Worm (Caenorhabditis elegans) whole organism, early embryonic: ENCODE results near the gene F38A5.2.

Experiments
- B0310.2 ChIP-seq: sonication (generic microtip); optimal IDR thresholded peaks from 2 replicates; lab custom pipeline; 2016; ENCODE audit warnings: mild to moderate bottlenecking, missing genetic modification characterization, missing compliant biosample characterization
- F13C5.2 ChIP-seq: sonication (generic microtip); optimal IDR thresholded peaks from 2 replicates; lab custom pipeline; 2017; ENCODE audit warnings: mild to moderate bottlenecking, missing genetic modification characterization, inconsistent platforms, missing compliant biosample characterization
- aly-1 ChIP-seq: sonication (generic microtip); optimal IDR thresholded peaks from 2 replicates; lab custom pipeline; 2016; ENCODE audit warnings: missing genetic modification characterization, missing compliant biosample characterization
- ama-1 ChIP-seq: fragments of 150-350 bp; optimal IDR thresholded peaks from 2 replicates; lab custom pipeline; 2014
- ceh-13 ChIP-seq: fragments of 200-800 bp; sonication (Bioruptor generic); optimal IDR thresholded peaks from 2 replicates; lab custom pipeline; 2018; ENCODE audit warnings: mild to moderate bottlenecking, missing genetic modification characterization, missing compliant biosample characterization
- ceh-36 ChIP-seq: sonication (generic microtip); optimal IDR thresholded peaks from 2 replicates; lab custom pipeline; 2016; ENCODE audit warnings: missing genetic modification characterization, inconsistent platforms, missing compliant biosample characterization
- ets-7 ChIP-seq: sonication (generic microtip); optimal IDR thresholded peaks from 2 replicates; lab custom pipeline; 2016; ENCODE audit warnings: missing genotype, missing genetic modification characterization, missing compliant biosample characterization
- flt-1 ChIP-seq: fragments of 200-800 bp; sonication (Bioruptor generic); IDR thresholded peaks from 2 replicates; pipeline ENCODE4 v1.3.6; 2022; ENCODE audit warnings: missing genetic modification characterization, missing compliant biosample characterization
- hmbx-1 ChIP-seq: sonication (generic microtip); optimal IDR thresholded peaks from 2 replicates; lab custom pipeline; 2016; ENCODE audit warnings: mild to moderate bottlenecking, missing genetic modification characterization, missing compliant biosample characterization
- hmg-4 ChIP-seq: fragments of 200-800 bp; sonication (Bioruptor generic); optimal IDR thresholded peaks from 2 replicates; lab custom pipeline; 2018; ENCODE audit warnings: mild to moderate bottlenecking, missing genetic modification characterization, missing compliant biosample characterization
- hnd-1 ChIP-seq: sonication (generic microtip); optimal IDR thresholded peaks from 2 replicates; lab custom pipeline; 2016; ENCODE audit warnings: missing genetic modification characterization, missing compliant biosample characterization
- pes-1 ChIP-seq: fragments of 200-800 bp; sonication (Bioruptor generic); IDR thresholded peaks from 2 replicates; pipeline ENCODE4 v1.3.6; 2022; ENCODE audit warnings: missing genetic modification reagents, missing genetic modification characterization, missing compliant biosample characterization
- scrt-1 ChIP-seq: fragments of 200-800 bp; sonication (Bioruptor generic); IDR thresholded peaks from 2 replicates; pipeline ENCODE4 v1.3.6; 2022; ENCODE audit warnings: missing genetic modification characterization, missing compliant biosample characterization
- sea-1 ChIP-seq: fragments of 200-800 bp; sonication (Bioruptor generic); conservative IDR thresholded peaks from 2 replicates; pipeline ENCODE4 v1.3.6; 2022; ENCODE audit warnings: missing genetic modification characterization, missing compliant biosample characterization
- tbx-11 ChIP-seq: fragments of 200-800 bp; sonication (Bioruptor generic); IDR thresholded peaks from 2 replicates; pipeline ENCODE4 v1.3.6; 2022; ENCODE audit warnings: missing genetic modification characterization, missing compliant biosample characterization
- tbx-37 ChIP-seq: fragments of 200-800 bp; sonication (Bioruptor generic); conservative IDR thresholded peaks from 2 replicates; pipeline ENCODE4 v1.3.6; 2022; ENCODE audit warnings: missing genetic modification reagents, missing genetic modification characterization, missing compliant biosample characterization
- tra-4 ChIP-seq: sonication (generic microtip); optimal IDR thresholded peaks from 2 replicates; lab custom pipeline; 2017; ENCODE audit warnings: missing genetic modification characterization, missing compliant biosample characterization

F38A5.2 gene

ce11 chrIV:6585397-6585921, at the start of gene F38A5.2, which contains the start of gene dnj-11:
Gene F38A5.2 (minus strand): TSS chrIV:6585400.
Gene dnj-11 (plus strand): TSS chrIV:6585871.
- TF ChIP-seq flt-1 = no peak
- TF ChIP-seq F13C5.2 (tag; lab: Kevin White, UChicago) = peak; percentile 59
- TF ChIP-seq ama-1 (lab: Kevin White, UChicago) = no peak

DNA sequence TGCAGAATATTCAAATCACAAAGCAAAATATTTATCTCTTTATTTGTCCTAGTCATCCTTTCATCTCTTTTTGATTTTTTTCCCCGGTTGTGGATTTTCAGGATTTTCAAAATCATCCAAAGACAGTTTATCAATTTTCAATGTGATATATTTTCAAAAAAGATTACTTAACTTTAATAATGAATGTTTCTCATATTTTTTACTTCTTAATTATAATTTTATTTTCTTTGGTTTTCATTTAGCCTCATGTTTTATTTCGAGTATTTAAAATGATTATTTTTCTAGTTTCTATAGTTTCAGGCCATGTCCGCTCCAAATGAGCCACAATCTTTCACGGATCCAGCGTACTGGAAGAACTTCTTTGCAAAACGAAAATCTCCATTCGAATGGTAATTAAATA, 49.6 kb upstream of the F38A5.2 start, which contains the start of gene metl-13:
Gene metl-13, plus strand, starts transcription at position 301 of the 400 bp plus-strand sequence.
- TF ChIP-seq flt-1 (no peak), ceh-36 (tag; lab: Kevin White, UChicago) (no peak), hnd-1 (tag; lab: Kevin White, UChicago) (no peak), tbx-11 (GFP tag; lab: Robert Waterston, UW) (no peak), B0310.2 (no peak), tra-4 (no peak), ets-7 (tag; lab: Kevin White, UChicago) (no peak), hmg-4 (GFP tag; lab: Kevin White, UChicago) (no peak), pes-1 (GFP tag; lab: Robert Waterston, UW) (no peak)

ce11 chrIV:6631704-6632272, 46.6 kb upstream of the F38A5.2 start, which contains the start of the genes cest-5.1 and C01B10.9:
Gene cest-5.1 (minus strand): TSS chrIV:6631754.
Gene C01B10.9 (plus strand): TSS chrIV:6632222.
- TF ChIP-seq tbx-37 (GFP tag; lab: Robert Waterston, UW) (peak; percentile 71), hnd-1 (tag; lab: Kevin White, UChicago) (no peak), F13C5.2 (tag; lab: Kevin White, UChicago) (peak; percentile 26)

DNA sequence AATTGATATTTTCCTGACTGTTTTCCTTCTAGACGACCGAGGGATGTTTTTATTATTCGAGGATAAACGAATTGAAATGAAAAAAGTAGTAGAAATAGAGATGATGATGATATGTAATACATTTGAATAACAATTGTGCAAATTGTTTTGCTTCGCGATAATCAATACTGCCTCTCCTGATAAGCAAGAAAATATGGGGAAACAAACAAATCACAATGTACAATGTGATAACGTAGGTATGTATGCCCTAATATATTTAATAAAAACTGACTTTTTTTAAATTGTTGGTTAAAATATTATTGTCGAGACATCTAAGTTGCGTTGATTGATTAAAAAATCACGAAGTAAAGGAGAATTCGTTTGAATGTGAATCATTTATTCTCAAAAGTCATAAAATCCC, 42.6 kb upstream of the F38A5.2 start, which contains the start of gene cest-5.2:
Gene cest-5.2, minus strand, starts transcription at position 128 of the 400 bp plus-strand sequence.
- TF ChIP-seq ceh-13 (GFP tag; lab: Kevin White, UChicago) = no peak
- TF ChIP-seq F13C5.2 (tag; lab: Kevin White, UChicago) = no peak
- TF ChIP-seq sea-1 (GFP tag; lab: Robert Waterston, UW) = no peak
- no peak for TF ChIP-seq pes-1 (GFP tag; lab: Robert Waterston, UW)

ce11 chrIV:6623390-6623789, 38.2 kb upstream of the F38A5.2 start, which contains the start of gene C01B10.44:
Gene C01B10.44 (plus strand): TSS chrIV:6623690.
- TF ChIP-seq pes-1 (GFP tag; lab: Robert Waterston, UW) (no peak), aly-1 (no peak), tbx-11 (GFP tag; lab: Robert Waterston, UW) (no peak), ets-7 (tag; lab: Kevin White, UChicago) (no peak), sea-1 (GFP tag; lab: Robert Waterston, UW) (no peak), hnd-1 (tag; lab: Kevin White, UChicago) (no peak), ama-1 (lab: Kevin White, UChicago) (no peak), F13C5.2 (tag; lab: Kevin White, UChicago) (no peak), tra-4 (no peak), hmg-4 (GFP tag; lab: Kevin White, UChicago) (no peak), hmbx-1 (no peak), ceh-13 (GFP tag; lab: Kevin White, UChicago) (no peak), B0310.2 (no peak), scrt-1 (no peak), tbx-37 (GFP tag; lab: Robert Waterston, UW) (no peak)

ce11 chrIV:6622142-6622541, 36.9 kb upstream of the F38A5.2 start:
- TF ChIP-seq B0310.2 = no peak
- no peak for TF ChIP-seq sea-1 (GFP tag; lab: Robert Waterston, UW)
- no peak for TF ChIP-seq pes-1 (GFP tag; lab: Robert Waterston, UW)
- no peak for TF ChIP-seq hnd-1 (tag; lab: Kevin White, UChicago)

DNA sequence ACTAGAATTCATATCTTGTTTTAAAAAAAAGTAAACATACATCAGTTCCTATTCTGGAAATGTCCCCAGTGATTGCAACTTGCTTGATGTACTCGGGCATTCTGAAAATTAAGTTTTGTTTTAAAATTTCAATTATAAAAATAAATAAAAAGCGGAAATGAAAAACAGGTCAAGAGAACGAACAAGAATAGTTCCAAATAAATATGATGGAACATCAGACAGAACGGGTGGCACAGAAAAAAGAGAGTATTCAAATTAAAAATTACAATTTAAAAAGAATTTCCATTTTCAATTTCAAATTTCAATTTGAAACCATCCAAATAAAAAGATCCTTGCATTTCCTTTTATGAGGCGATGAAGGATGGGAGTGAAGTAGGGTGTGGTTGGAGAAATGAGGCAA, 36.1 kb upstream of the F38A5.2 start, which contains the start of gene C01B10.3:
Gene C01B10.3, minus strand, starts transcription at position 101 of the 400 bp plus-strand sequence.
- no peak for TF ChIP-seq flt-1
- TF ChIP-seq hmbx-1 = no peak
- TF ChIP-seq ceh-13 (GFP tag; lab: Kevin White, UChicago) = no peak

DNA sequence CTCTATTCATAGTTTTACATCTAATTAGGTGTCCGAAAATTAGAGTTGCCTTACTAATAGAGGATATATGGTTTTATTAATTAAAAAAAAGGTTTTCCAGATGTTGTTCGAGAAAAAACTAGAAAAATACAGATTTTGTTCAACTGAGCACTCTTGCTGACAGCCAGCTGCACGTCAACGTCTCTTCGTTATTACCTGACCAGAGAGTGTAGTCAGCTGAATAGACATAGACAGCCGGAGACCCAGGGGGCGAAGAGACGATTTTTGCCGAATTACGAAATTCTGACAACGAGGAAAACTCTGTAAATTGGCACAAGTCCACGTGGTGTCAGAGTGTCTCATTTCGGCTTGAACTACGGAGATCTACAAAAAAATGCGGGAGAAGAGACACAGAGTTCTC, 33.4 kb upstream of the F38A5.2 start:
- TF ChIP-seq tbx-11 (GFP tag; lab: Robert Waterston, UW) = no peak

DNA sequence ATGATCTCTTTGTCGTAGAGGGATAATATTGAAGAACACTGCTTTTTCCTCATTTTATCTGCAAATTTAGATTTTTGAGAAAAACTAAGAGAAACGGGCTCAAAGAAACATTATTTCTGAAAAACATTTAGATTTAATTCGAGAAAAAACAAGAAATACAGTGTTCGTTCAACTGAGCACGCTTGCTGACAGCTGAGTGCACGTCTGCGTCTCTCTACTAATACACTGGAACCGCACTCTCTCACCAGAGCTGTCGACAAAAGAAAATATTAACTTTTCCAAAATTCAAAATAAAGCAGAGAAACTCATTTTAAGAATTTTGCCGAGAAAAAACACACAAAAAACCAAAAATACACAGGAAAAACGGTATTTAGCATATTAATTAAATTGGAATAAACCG, 28.1 kb upstream of the F38A5.2 start, which contains the start of gene drh-1:
Gene drh-1, minus strand, starts transcription at position 58 of the 400 bp plus-strand sequence.
- TF ChIP-seq tra-4 (no peak), hmbx-1 (no peak), hmg-4 (GFP tag; lab: Kevin White, UChicago) (no peak), sea-1 (GFP tag; lab: Robert Waterston, UW) (no peak), B0310.2 (no peak), hnd-1 (tag; lab: Kevin White, UChicago) (no peak), tbx-37 (GFP tag; lab: Robert Waterston, UW) (no peak), ama-1 (lab: Kevin White, UChicago) (no peak), ets-7 (tag; lab: Kevin White, UChicago) (no peak), aly-1 (no peak), F13C5.2 (tag; lab: Kevin White, UChicago) (no peak), scrt-1 (no peak)
